Worm (Caenorhabditis elegans): ENCODE data around the gene nstp-8.

nstp-8 gene

ce11 chrV:2216927-2217326 is 1.5 kb downstream of the nstp-8 start:
- TF ChIP-seq snpc-4 (tag; optimal IDR thresholded peaks at IDR 0.05) (no peak), mml-1 (tag; optimal IDR thresholded peaks at IDR 0.05) (no peak), nhr-43 (tag; optimal IDR thresholded peaks at IDR 0.05; ENCODE audit: poor library complexity, severe bottlenecking) (no peak), ama-1 (optimal IDR thresholded peaks at IDR 0.05) (no peak), ceh-16 (tag; optimal IDR thresholded peaks at IDR 0.05) (no peak)

DNA sequence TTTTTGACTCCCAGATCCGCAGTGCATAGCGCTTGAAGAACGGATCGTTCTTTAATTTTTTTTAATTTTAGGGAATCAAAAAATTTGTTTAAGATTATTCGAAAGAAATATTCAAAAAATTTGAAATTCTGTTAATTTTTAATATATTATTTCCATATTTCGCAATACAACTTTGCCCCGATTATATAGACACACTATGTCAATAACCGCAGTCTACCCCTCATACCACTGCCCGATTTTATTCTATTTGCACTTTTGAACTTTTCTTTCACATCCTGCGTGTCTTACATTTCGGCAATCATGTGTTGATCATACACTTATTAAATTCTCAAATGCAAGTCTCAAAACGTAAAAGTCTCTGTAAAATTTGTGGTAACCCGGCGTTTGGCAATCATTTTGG is 3.4 kb downstream of the nstp-8 start, which contains the start of gene nhr-56:
Gene nhr-56 (plus strand): TSS at position 202 of the 400 bp plus-strand sequence.
- TF ChIP-seq fkh-2 (tag; optimal IDR thresholded peaks at IDR 0.05) (no peak), tbx-2 (tag; optimal IDR thresholded peaks at IDR 0.05) (no peak), pqm-1 (tag; optimal IDR thresholded peaks at IDR 0.05) (peak; percentile 56), elt-2 (tag; optimal IDR thresholded peaks at IDR 0.05) (peak; percentile 64), ZK546.5 (tag; optimal IDR thresholded peaks at IDR 0.05) (no peak), fos-1 (tag; optimal IDR thresholded peaks at IDR 0.05) (no peak), jun-1 (tag; optimal IDR thresholded peaks at IDR 0.05) (peak; percentile 5), nhr-43 (tag; optimal IDR thresholded peaks at IDR 0.05; ENCODE audit: poor library complexity, severe bottlenecking) (peak; percentile 14), nhr-23 (tag; optimal IDR thresholded peaks at IDR 0.05) (peak; percentile 69), lsy-12 (tag; optimal IDR thresholded peaks at IDR 0.05) (no peak), R02D3.7 (tag; optimal IDR thresholded peaks at IDR 0.05) (no peak), ztf-11 (tag; optimal IDR thresholded peaks at IDR 0.05) (no peak), nfya-1 (tag; optimal IDR thresholded peaks at IDR 0.05; ENCODE audit: insufficient read depth) (peak; percentile 16), zag-1 (tag; optimal IDR thresholded peaks at IDR 0.05) (no peak), pha-4 (tag; optimal IDR thresholded peaks at IDR 0.05) (peak; percentile 98), hmg-11 (tag; optimal IDR thresholded peaks at IDR 0.05) (no peak), unc-62 (GFP tag; optimal IDR thresholded peaks at IDR 0.05) (no peak), ceh-82 (tag; optimal IDR thresholded peaks at IDR 0.05) (no peak)

DNA sequence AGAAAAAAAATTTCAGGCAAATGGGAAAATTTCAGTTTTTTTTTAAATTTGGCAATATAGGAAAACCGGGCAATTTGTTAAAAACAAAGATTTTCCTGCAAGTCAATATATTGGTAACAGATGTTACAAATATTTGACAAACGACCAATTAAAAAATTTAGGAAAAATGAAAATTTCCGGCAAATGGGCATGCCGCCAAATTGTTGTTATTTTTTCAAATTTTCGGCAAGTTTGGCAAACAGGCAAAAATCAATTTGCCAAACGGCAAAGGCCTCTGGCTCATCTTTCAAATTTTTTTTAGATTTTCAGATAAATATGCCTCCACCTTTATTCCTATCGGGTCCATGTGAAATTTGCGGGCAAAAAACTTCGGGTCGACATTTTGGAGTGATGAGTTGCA is 6.3 kb downstream of the nstp-8 start, which contains the start of gene nhr-128:
Gene nhr-128 (plus strand): TSS at position 301 of the 400 bp plus-strand sequence.
- TF ChIP-seq ceh-82 (tag; optimal IDR thresholded peaks at IDR 0.05) (no peak), ztf-11 (tag; optimal IDR thresholded peaks at IDR 0.05) (no peak), pqm-1 (tag; optimal IDR thresholded peaks at IDR 0.05) (no peak)

DNA sequence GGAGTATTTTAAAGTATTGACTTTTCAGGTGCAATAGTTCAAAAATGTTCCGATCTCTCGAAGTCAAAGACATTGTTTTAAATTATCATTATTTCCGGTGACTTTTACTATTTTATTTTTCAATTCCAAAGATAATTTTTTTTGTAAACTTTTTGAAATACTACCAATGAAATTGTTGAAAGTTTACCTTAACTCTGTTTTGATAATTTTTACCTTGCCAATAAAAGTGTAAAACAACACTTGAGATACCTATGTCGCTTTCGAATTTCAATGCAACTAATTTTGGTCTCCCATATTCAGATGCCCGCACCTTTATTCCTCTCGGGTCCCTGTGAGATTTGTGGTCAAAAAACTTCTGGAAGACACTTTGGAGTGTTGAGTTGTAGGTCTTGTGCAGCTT is 9.7 kb downstream of the nstp-8 start, which contains the start of gene nhr-103:
Gene nhr-103 (plus strand): TSS at position 301 of the 400 bp plus-strand sequence.
- TF ChIP-seq nhr-67 (tag; optimal IDR thresholded peaks at IDR 0.05), result no peak
- no peak for TF ChIP-seq elt-1 (tag; optimal IDR thresholded peaks at IDR 0.05)
- TF ChIP-seq egl-5 (tag; optimal IDR thresholded peaks at IDR 0.05), result no peak
- TF ChIP-seq unc-39 (tag; optimal IDR thresholded peaks at IDR 0.05), result no peak
- TF ChIP-seq nhr-28 (tag; optimal IDR thresholded peaks at IDR 0.05), result no peak
- TF ChIP-seq ztf-4 (tag; optimal IDR thresholded peaks at IDR 0.05), result no peak
- TF ChIP-seq nhr-77 (tag; optimal IDR thresholded peaks at IDR 0.05), result no peak
- no peak for TF ChIP-seq mml-1 (tag; optimal IDR thresholded peaks at IDR 0.05)
- no peak for TF ChIP-seq nhr-76 (tag; optimal IDR thresholded peaks at IDR 0.05)
- no peak for TF ChIP-seq sea-2 (GFP tag; optimal IDR thresholded peaks at IDR 0.05)
- TF ChIP-seq skn-1 (tag; optimal IDR thresholded peaks at IDR 0.05), result no peak
- no peak for TF ChIP-seq nhr-12 (tag; optimal IDR thresholded peaks at IDR 0.05)
- no peak for TF ChIP-seq nfya-1 (tag; optimal IDR thresholded peaks at IDR 0.05; ENCODE audit: insufficient read depth)
- TF ChIP-seq pqm-1 (tag; optimal IDR thresholded peaks at IDR 0.05), result no peak
- no peak for TF ChIP-seq aly-2 (tag; optimal IDR thresholded peaks at IDR 0.05)
- TF ChIP-seq elt-2 (tag; optimal IDR thresholded peaks at IDR 0.05), result no peak

DNA sequence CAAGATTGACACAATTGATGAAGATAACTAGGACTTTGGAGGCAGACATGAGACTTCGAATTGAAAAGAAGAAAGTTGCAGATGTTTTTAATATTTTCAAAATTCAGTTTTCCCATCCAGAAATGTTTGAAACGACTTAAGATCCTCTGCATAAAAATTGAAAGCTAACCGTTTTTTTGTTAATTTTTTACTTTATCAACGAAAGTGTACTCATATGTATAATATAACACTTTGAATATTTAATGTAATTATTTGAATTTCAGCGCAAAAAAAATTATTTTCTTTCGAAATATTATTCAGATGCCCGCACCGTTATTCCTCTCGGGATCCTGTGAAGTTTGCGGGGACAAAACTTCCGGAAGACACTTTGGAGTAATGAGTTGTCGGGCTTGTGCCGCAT is 11.5 kb downstream of the nstp-8 start, which contains the start of gene nhr-18:
Gene nhr-18 (plus strand): TSS at position 301 of the 400 bp plus-strand sequence.
- TF ChIP-seq jun-1 (tag; optimal IDR thresholded peaks at IDR 0.05), result no peak
- TF ChIP-seq fkh-2 (tag; optimal IDR thresholded peaks at IDR 0.05), result no peak
- TF ChIP-seq ceh-82 (tag; optimal IDR thresholded peaks at IDR 0.05), result no peak
- TF ChIP-seq hmg-11 (tag; optimal IDR thresholded peaks at IDR 0.05), result no peak
- no peak for TF ChIP-seq pha-4 (tag; optimal IDR thresholded peaks at IDR 0.05)
- TF ChIP-seq snpc-4 (tag; optimal IDR thresholded peaks at IDR 0.05), result no peak
- TF ChIP-seq mdl-1 (tag; optimal IDR thresholded peaks at IDR 0.05), result no peak
- TF ChIP-seq nhr-28 (tag; optimal IDR thresholded peaks at IDR 0.05), result no peak
- TF ChIP-seq elt-2 (tag; optimal IDR thresholded peaks at IDR 0.05), result no peak
- TF ChIP-seq unc-62 (GFP tag; optimal IDR thresholded peaks at IDR 0.05), result no peak
- no peak for TF ChIP-seq lsy-12 (tag; optimal IDR thresholded peaks at IDR 0.05)
- TF ChIP-seq nhr-43 (tag; optimal IDR thresholded peaks at IDR 0.05; ENCODE audit: poor library complexity, severe bottlenecking), result no peak
- TF ChIP-seq nhr-237 (tag; optimal IDR thresholded peaks at IDR 0.05), result no peak
- no peak for TF ChIP-seq R02D3.7 (tag; optimal IDR thresholded peaks at IDR 0.05)
- no peak for TF ChIP-seq ZK546.5 (tag; optimal IDR thresholded peaks at IDR 0.05)
- TF ChIP-seq pqm-1 (tag; optimal IDR thresholded peaks at IDR 0.05), result no peak
- no peak for TF ChIP-seq fkh-10 (GFP tag; optimal IDR thresholded peaks at IDR 0.05)
- no peak for TF ChIP-seq mml-1 (tag; optimal IDR thresholded peaks at IDR 0.05)

All from whole organism, L3 larva.